Fruit fly (Drosophila melanogaster) whole organism, prepupa: ENCODE data around the gene CG42709.

Source experiments
- Blimp-1 ChIP-seq: fragments of 200-800 bp; sonication (Bioruptor generic); optimal IDR thresholded peaks from 3 replicates; lab custom pipeline; 2017; ENCODE audit warnings: missing biosample characterization, missing genetic modification characterization, mild to moderate bottlenecking, moderate library complexity, missing genetic modification reagents
- CG10631 ChIP-seq: fragments of 200-800 bp; sonication (Bioruptor generic); optimal IDR thresholded peaks from 2 replicates; lab custom pipeline; 2016; ENCODE audit warnings: missing biosample characterization, missing genetic modification characterization
- CG11294 ChIP-seq: fragments of 200-800 bp; sonication (Bioruptor generic); IDR thresholded peaks from 2 replicates; pipeline ENCODE4 v1.3.6; 2022; ENCODE audit warnings: missing biosample characterization, missing genetic modification characterization
- CG11762 ChIP-seq: fragments of 200-800 bp; sonication (Bioruptor generic); optimal IDR thresholded peaks from 3 replicates; lab custom pipeline; 2016; ENCODE audit warnings: missing biosample characterization, missing genetic modification characterization; ENCODE audit not compliant: insufficient read depth
- CG11902 ChIP-seq: fragments of 200-800 bp; sonication (Bioruptor generic); optimal IDR thresholded peaks from 3 replicates; lab custom pipeline; 2016; ENCODE audit warnings: missing biosample characterization, missing genetic modification characterization
- CG15336 ChIP-seq: fragments of 200-800 bp; sonication (Bioruptor generic); IDR thresholded peaks from 2 replicates; pipeline ENCODE4 v1.3.6; 2022; ENCODE audit warnings: missing biosample characterization, missing genetic modification characterization
- CG1621 ChIP-seq: fragments of 200-800 bp; sonication (Bioruptor generic); optimal IDR thresholded peaks from 3 replicates; lab custom pipeline; 2018; ENCODE audit warnings: missing biosample characterization, mild to moderate bottlenecking, missing genetic modification characterization
- CG16779 ChIP-seq: fragments of 200-800 bp; sonication (Bioruptor generic); optimal IDR thresholded peaks from 3 replicates; lab custom pipeline; 2017; ENCODE audit warnings: missing biosample characterization, mild to moderate bottlenecking, missing genetic modification characterization
- CG31627 ChIP-seq: fragments of 200-800 bp; sonication (Bioruptor generic); optimal IDR thresholded peaks from 3 replicates; lab custom pipeline; 2016; ENCODE audit warnings: missing biosample characterization, missing genetic modification characterization
- CG32006 ChIP-seq: fragments of 200-800 bp; sonication (Bioruptor generic); optimal IDR thresholded peaks from 3 replicates; lab custom pipeline; 2017; ENCODE audit warnings: missing biosample characterization, mild to moderate bottlenecking, missing genetic modification characterization
- CG34406 ChIP-seq: fragments of 200-800 bp; sonication (Bioruptor generic); optimal IDR thresholded peaks from 3 replicates; lab custom pipeline; 2016; ENCODE audit warnings: missing biosample characterization, missing genetic modification characterization
- CG6163 ChIP-seq: fragments of 200-800 bp; sonication (Bioruptor generic); IDR thresholded peaks from 3 replicates; pipeline ENCODE4 v1.3.6; 2022; ENCODE audit warnings: missing biosample characterization, missing genetic modification characterization
- CG6276 ChIP-seq: fragments of 200-800 bp; sonication (Bioruptor generic); optimal IDR thresholded peaks from 2 replicates; lab custom pipeline; 2017; ENCODE audit warnings: missing biosample characterization, mild to moderate bottlenecking, missing genetic modification characterization
- CG6792 ChIP-seq: fragments of 200-800 bp; sonication (Bioruptor generic); optimal IDR thresholded peaks from 3 replicates; lab custom pipeline; 2016; ENCODE audit warnings: missing biosample characterization, missing genetic modification characterization
- CG6854 ChIP-seq: fragments of 200-800 bp; sonication (Bioruptor generic); optimal IDR thresholded peaks from 2 replicates; lab custom pipeline; 2017; ENCODE audit warnings: missing biosample characterization, mild to moderate bottlenecking, missing genetic modification characterization
- Gug ChIP-seq: fragments of 200-800 bp; sonication (Bioruptor generic); IDR thresholded peaks from 2 replicates; pipeline ENCODE4 v1.3.6; 2022; ENCODE audit warnings: missing biosample characterization, missing genetic modification characterization
- Hr38 ChIP-seq: sonication (Bioruptor generic); optimal IDR thresholded peaks from 2 replicates; lab custom pipeline; 2016; ENCODE audit warnings: missing biosample characterization, missing genetic modification characterization
- Hr4 ChIP-seq: fragments of 200-800 bp; sonication (Bioruptor generic); optimal IDR thresholded peaks from 3 replicates; lab custom pipeline; 2016; ENCODE audit warnings: missing biosample characterization, missing genetic modification characterization
- OdsH ChIP-seq: fragments of 200-800 bp; sonication (Bioruptor generic); optimal IDR thresholded peaks from 3 replicates; lab custom pipeline; 2016; ENCODE audit warnings: missing biosample characterization, missing genetic modification characterization
- Smox ChIP-seq: fragments of 200-800 bp; sonication (Bioruptor generic); optimal IDR thresholded peaks from 3 replicates; lab custom pipeline; 2016; ENCODE audit warnings: missing biosample characterization, missing genetic modification characterization
- cyc ChIP-seq: fragments of 200-800 bp; sonication (Bioruptor generic); optimal IDR thresholded peaks from 3 replicates; lab custom pipeline; 2016; ENCODE audit warnings: missing biosample characterization, missing genetic modification characterization
- dac ChIP-seq: fragments of 200-800 bp; sonication (Bioruptor generic); optimal IDR thresholded peaks from 2 replicates; lab custom pipeline; 2017; ENCODE audit warnings: missing biosample characterization, mild to moderate bottlenecking, missing genetic modification characterization
- dsx ChIP-seq: fragments of 200-800 bp; optimal IDR thresholded peaks from 3 replicates; lab custom pipeline; 2019; ENCODE audit warnings: missing biosample characterization, mild to moderate bottlenecking, missing genetic modification characterization, moderate library complexity; ENCODE audit not compliant: poor library complexity, severe bottlenecking
- eg ChIP-seq: fragments of 200-800 bp; sonication (Bioruptor generic); IDR thresholded peaks from 3 replicates; pipeline ENCODE4 v1.3.6; 2022; ENCODE audit warnings: missing biosample characterization, missing genetic modification characterization
- esn ChIP-seq: fragments of 200-800 bp; sonication (Bioruptor generic); optimal IDR thresholded peaks from 2 replicates; lab custom pipeline; 2016; ENCODE audit warnings: missing biosample characterization, mild to moderate bottlenecking, missing genetic modification characterization, moderate library complexity
- lz ChIP-seq: fragments of 200-800 bp; sonication (Bioruptor generic); optimal IDR thresholded peaks from 3 replicates; lab custom pipeline; 2016; ENCODE audit warnings: missing biosample characterization, missing genetic modification characterization
- pdm3 ChIP-seq: fragments of 200-800 bp; sonication (Bioruptor generic); optimal IDR thresholded peaks from 3 replicates; lab custom pipeline; 2016; ENCODE audit warnings: missing biosample characterization, missing genetic modification characterization
- salr ChIP-seq, 2 experiments: fragments of 200-800 bp; sonication (Bioruptor generic); optimal IDR thresholded peaks; 3 replicates each; lab custom pipeline; 2016 to 2018; ENCODE audit warnings: missing biosample characterization in 2 of 2, missing genetic modification characterization in 2 of 2, mild to moderate bottlenecking in 1 of 2
- ss ChIP-seq, 2 experiments: fragments of 200-800 bp; sonication (Bioruptor generic); optimal IDR thresholded peaks; 2 replicates in 1 of 2; 3 replicates in 1 of 2; lab custom pipeline; 2017 to 2018; ENCODE audit warnings: mild to moderate bottlenecking in 2 of 2, missing biosample characterization in 2 of 2, missing genetic modification characterization in 2 of 2, moderate library complexity in 1 of 2
- svp ChIP-seq: fragments of 200-800 bp; sonication (Bioruptor generic); peaks from one replicate; lab custom pipeline; 2016; ENCODE audit warnings: missing biosample characterization, missing genetic modification characterization
- vri ChIP-seq: fragments of 200-800 bp; sonication (Bioruptor generic); optimal IDR thresholded peaks from 3 replicates; lab custom pipeline; 2016; ENCODE audit warnings: missing biosample characterization, mild to moderate bottlenecking, missing genetic modification characterization

CG42709 gene

DNA sequence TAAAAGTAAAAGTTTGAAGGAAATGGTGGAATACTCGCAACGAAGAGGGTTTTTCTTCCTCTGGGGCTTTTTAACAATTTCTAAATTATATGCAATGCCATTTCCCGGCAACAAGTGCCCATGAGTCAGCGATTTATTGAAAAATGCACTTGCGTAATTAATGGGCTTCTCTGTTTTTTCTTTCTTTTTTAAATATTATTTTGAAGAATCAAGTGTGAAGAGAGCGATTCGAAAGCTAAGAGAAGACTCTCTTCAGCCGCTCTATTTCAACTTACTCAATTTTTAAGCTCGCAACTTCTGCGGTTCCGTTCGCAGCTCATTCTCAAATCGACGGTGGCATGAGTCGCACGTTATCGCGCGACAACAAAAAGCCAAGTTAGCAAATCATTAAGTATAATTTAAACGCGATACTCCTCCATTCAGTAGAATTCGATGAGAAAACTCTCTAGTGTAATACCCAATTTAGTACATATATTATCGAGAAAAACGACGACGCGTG, at the start of gene CG42709 (continued):
- TF ChIP-seq CG1621 (tag; lab: Kevin White, UChicago) = no peak
- no peak for TF ChIP-seq CG10631 (GFP tag; lab: Kevin White, UChicago)
- TF ChIP-seq CG6163 (GFP tag; lab: Robert Waterston, UW) = no peak
- TF ChIP-seq CG6854 (GFP tag; lab: Kevin White, UChicago) = peak; percentile 57
- no peak for TF ChIP-seq dsx (GFP tag; lab: Kevin White, UChicago)
- TF ChIP-seq CG16779 (tag; lab: Kevin White, UChicago) = no peak
- TF ChIP-seq, all 60 proteins: peak for 9

DNA sequence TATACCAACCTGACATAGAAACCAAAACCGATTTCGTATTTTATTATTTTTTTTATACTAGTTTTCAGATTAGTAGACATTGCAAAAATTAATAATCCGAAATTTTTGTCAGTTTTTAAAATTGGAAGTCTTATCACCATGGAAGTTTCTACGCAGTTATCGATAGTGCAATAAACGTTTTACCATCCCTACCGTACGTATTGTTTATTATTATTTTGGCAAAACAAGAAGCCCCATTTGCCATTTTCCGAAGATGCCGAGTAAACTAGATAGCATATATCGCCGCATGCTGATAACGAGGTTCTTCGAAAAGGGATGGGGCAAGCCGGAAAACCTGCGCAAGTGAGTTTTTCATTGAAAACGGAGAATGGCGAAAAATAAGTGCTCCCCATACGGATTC, 48.4 kb upstream of the CG42709 start, which contains the start of gene CG32112:
Gene CG32112 (plus strand): TSS at position 111 of the 400 bp plus-strand sequence.
- TF ChIP-seq esn (GFP tag; lab: Kevin White, UChicago) = peak; percentile 44
- TF ChIP-seq CG31627 (GFP tag; lab: Kevin White, UChicago) = no peak
- TF ChIP-seq svp (GFP tag; lab: Kevin White, UChicago) = no peak
- no peak for TF ChIP-seq CG6854 (GFP tag; lab: Kevin White, UChicago)
- TF ChIP-seq CG10631 (GFP tag; lab: Kevin White, UChicago) = no peak
- TF ChIP-seq Hr4 (GFP tag; lab: Kevin White, UChicago) = peak; percentile 1
- no peak for TF ChIP-seq Hr38
- TF ChIP-seq cyc (GFP tag; lab: Kevin White, UChicago) = no peak
- TF ChIP-seq, all 60 proteins: peak for 2

DNA sequence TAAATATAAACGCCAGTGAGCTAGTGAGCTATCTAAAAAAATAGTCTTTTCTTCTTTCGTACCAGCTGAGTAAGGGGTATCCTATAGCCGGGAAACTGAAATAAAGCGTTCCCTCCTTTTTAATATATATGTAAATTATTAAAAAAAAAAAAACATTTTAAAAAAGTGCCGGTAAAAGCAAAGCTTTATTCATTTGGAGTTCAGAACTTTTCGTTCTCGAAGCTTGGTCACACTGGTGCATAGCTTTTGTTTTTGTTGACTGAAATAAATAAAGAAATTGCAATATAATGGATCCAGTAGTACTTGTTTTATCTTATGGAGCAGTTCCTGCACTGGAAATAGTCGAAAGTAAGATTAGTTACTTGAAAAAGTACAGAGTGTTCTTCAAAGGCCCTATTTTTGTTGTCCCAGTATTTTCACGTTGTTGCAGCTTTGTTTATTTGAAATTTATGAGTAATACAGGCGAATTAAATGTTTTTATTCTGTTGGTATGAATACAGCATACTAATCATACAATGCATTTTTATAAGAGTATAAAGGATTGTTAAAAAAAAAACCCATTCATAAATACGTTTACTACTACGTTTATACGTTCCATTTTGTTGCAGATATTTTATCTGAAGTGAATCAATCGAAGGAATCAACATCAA, 44.7 kb upstream of the CG42709 start, which contains the start of gene CG32109:
Gene CG32109 (plus strand): TSS at position 224 of the 650 bp plus-strand sequence.
- no peak for TF ChIP-seq pdm3 (GFP tag; lab: Kevin White, UChicago)
- peak; percentile 2 for TF ChIP-seq esn (GFP tag; lab: Kevin White, UChicago)

DNA sequence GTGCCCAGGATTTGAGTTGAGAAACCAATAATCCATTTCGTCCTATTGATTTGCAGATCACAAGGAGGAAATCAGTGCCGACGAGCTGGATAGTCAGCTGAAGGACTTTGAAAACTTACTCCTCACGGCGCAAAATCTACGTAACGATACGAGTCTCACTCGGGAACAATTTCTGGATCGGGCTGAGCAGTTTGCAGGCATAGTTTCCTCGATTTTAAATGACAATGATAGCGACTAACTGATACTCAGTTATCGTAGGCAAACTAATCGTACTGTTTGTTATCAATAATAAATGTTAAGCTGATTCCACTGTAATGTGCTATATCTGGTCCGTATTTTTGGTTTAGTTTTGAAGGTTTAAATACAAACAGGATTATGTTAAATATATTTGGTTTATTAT, 43.8 kb upstream of the CG42709 start:
- TF ChIP-seq OdsH (GFP tag; lab: Kevin White, UChicago) (no peak), Smox (GFP tag; lab: Kevin White, UChicago) (no peak), dac (GFP tag; lab: Kevin White, UChicago) (no peak), CG11294 (GFP tag; lab: Robert Waterston, UW) (no peak), salr (GFP tag; optimal IDR thresholded peaks at IDR 0.05; lab: Kevin White, UChicago) (no peak), vri (GFP tag; lab: Kevin White, UChicago) (no peak), Gug (GFP tag; lab: Robert Waterston, UW) (no peak), CG11902 (GFP tag; lab: Kevin White, UChicago) (no peak), CG1621 (tag; lab: Kevin White, UChicago) (no peak), CG6792 (GFP tag; lab: Kevin White, UChicago) (no peak)

DNA sequence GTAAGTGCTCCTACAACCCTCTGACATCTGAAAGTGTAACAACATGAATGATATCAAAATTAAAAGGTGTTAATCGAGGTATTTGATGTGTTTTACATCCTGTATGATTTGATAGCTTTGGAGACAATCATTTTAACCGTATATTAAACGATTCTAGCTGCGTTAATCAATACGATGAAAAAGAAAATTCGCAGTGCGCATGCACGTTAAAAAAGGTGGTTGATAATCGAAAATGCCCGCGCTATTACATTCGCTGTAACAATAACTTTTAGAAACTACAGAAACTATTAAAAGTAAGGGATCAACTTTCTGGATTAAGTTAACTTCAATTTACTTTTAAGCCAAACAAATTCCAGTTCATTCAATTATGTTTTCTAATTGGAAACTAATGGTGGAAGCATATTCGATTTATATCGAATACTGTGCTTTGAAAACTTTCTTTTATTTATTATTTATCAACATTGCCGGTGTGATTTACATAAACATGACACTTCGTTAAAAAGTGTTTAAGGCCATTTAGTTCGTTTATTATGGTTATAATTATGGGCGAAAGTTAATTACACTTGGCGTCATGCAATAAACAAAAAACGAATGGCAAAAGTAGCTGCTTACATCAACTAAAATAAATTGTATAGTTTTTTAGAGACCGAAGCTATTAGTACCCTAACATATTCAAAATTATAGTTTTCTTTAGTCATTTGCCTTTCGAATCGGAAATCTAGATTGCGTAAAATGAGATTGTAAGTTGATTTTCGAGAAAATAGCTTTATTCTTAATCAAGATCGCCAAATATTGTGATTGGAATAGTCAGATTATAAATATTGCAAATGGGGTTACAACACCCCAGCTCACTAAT, 41.1 kb upstream of the CG42709 start:
- no peak for TF ChIP-seq CG16779 (tag; lab: Kevin White, UChicago)
- TF ChIP-seq ss (GFP tag; optimal IDR thresholded peaks at IDR 0.05; lab: Kevin White, UChicago) = no peak
- TF ChIP-seq Hr38 = no peak
- TF ChIP-seq OdsH (GFP tag; lab: Kevin White, UChicago) = no peak
- TF ChIP-seq CG6276 (GFP tag; lab: Kevin White, UChicago) = no peak
- no peak for TF ChIP-seq eg (GFP tag; lab: Robert Waterston, UW)
- no peak for TF ChIP-seq lz (GFP tag; lab: Kevin White, UChicago)
- TF ChIP-seq CG32006 (GFP tag; lab: Kevin White, UChicago) = no peak
- no peak for TF ChIP-seq vri (GFP tag; lab: Kevin White, UChicago)
- TF ChIP-seq CG34406 (GFP tag; lab: Kevin White, UChicago) = no peak
- TF ChIP-seq CG15336 (GFP tag; lab: Robert Waterston, UW) = no peak
- TF ChIP-seq Smox (GFP tag; lab: Kevin White, UChicago) = no peak
- TF ChIP-seq Blimp-1 = no peak
- TF ChIP-seq CG11762 = no peak
- TF ChIP-seq esn (GFP tag; lab: Kevin White, UChicago) = no peak
